Worm (Caenorhabditis elegans): ENCODE measurements around the gene pqn-31.

DNA sequence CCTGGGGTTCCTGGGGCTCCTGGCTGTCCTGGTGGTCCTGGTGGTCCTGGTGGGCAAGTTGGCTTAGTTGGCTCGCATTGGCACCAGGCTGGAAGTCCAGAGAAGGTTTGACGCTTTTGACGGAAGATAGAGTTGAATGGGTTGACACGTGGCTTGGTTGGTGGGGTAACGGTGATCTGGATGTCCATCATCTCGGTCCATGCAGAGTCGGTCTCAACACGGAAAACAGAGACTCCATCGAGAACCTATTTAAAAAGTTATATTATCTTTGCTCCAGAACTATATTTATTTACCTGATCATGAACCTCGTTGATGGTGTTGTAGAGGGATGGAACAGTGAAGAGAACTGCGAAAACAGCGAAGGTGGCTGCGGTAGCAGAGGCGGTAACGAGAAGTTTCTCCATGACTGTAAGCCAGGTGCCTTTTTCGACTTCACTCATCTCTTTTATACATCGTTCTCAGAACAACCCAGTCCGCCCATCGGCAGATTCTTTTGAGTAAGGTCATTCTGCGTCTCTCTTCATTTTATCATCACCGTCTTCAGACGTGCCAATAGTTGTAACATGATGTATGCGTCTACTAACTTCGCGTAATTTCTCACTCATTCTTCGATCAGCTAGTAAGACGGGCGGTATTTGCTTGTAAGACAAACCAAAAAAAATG, 51.0 kb downstream of the pqn-31 start, which contains the start of gene col-144:
- TF ChIP-seq nfyb-1 (GFP tag; IDR thresholded peaks at IDR 0.05): no peak
- TF ChIP-seq gei-17 (GFP tag; optimal IDR thresholded peaks at IDR 0.05): no peak
- no peak for TF ChIP-seq Y79H2A.3 (GFP tag; conservative IDR thresholded peaks at IDR 0.05)
- TF ChIP-seq lir-1 (GFP tag; conservative IDR thresholded peaks at IDR 0.05): no peak
- no peak for TF ChIP-seq ztf-18 (tag; optimal IDR thresholded peaks at IDR 0.05)
- no peak for TF ChIP-seq snpc-4 (GFP tag; optimal IDR thresholded peaks at IDR 0.05)
- TF ChIP-seq snpc-4 (tag; optimal IDR thresholded peaks at IDR 0.05): no peak
- TF ChIP-seq tlf-1 (GFP tag; optimal IDR thresholded peaks at IDR 0.05): no peak
